Worm (Caenorhabditis elegans) whole organism, young adult: ENCODE results near the gene srh-277.

Experiments used
- F57C9.4 ChIP-seq: sonication (generic microtip); optimal IDR thresholded peaks from 2 replicates; lab custom pipeline; 2017; ENCODE audit warnings: mild to moderate bottlenecking, missing genetic modification characterization, missing compliant biosample characterization
- ama-1 ChIP-seq, 3 experiments: fragments of 150-350 bp in 1 of 3; sonication (generic microtip) in 2 of 3; optimal IDR thresholded peaks; 2 replicates each; lab custom pipeline; 2014 to 2018; ENCODE audit warnings: missing biosample characterization in 2 of 3, missing genetic modification characterization in 2 of 3, missing genetic modification reagents in 2 of 3
- hmg-1.2 ChIP-seq: fragments of 200-800 bp; sonication (Bioruptor generic); IDR thresholded peaks from 2 replicates; pipeline ENCODE4 v1.3.6; 2022; ENCODE audit warnings: missing genetic modification reagents, missing genetic modification characterization, missing compliant biosample characterization
- lag-1 ChIP-seq: fragments of 200-800 bp; sonication (Bioruptor generic); IDR thresholded peaks from 2 replicates; pipeline ENCODE4 v1.3.6; 2022; ENCODE audit warnings: missing genetic modification reagents, missing genetic modification characterization, missing compliant biosample characterization
- pha-4 ChIP-seq: fragments of 150-350 bp; sonication (generic microtip); optimal IDR thresholded peaks from 2 replicates; lab custom pipeline; 2014; ENCODE audit warnings: missing biosample characterization, missing genetic modification reagents, missing genetic modification characterization
- snpc-4 ChIP-seq, 5 experiments: fragments of 150-350 bp in 1 of 5; sonication (generic microtip) in 4 of 5; optimal IDR thresholded peaks; 2 replicates each; lab custom pipeline; 2014 to 2018; ENCODE audit warnings: missing genetic modification characterization in 5 of 5, missing biosample characterization in 3 of 5, antibody characterized with exemption in 2 of 5, mild to moderate bottlenecking in 2 of 5, missing compliant biosample characterization in 2 of 5, missing genotype in 2 of 5, moderate library complexity in 2 of 5, missing genetic modification reagents in 1 of 5

DNA sequence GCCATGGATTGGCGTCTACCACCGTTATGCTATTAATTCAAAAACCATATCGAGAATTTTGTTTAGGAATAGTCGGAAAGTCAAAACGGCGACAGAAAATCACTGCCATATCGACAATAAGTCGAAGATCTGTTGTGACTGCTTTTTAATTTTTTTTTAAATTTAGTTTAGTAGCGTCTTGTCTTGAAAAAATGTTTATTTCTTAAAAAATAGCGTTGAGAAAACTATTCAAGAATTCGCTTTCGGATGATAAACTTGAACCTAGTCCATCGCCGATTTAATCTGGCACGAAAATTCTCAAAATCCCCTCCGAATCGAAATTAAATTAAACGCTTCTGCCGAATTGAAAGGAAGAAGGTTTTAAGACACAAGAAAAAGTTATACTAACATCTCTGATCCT lies 9.1 kb downstream of the srh-277 start, which contains the start of gene srh-279:
- TF ChIP-seq F57C9.4 (tag; lab: Kevin White, UChicago), result no peak
- no peak for TF ChIP-seq lag-1 (GFP tag; lab: Robert Waterston, UW)
- TF ChIP-seq ama-1 (optimal IDR thresholded peaks at IDR 0.05; lab: Kevin White, UChicago), result no peak
- no peak for TF ChIP-seq ama-1 (GFP tag; optimal IDR thresholded peaks at IDR 0.05; lab: Kevin White, UChicago)
- TF ChIP-seq snpc-4 (GFP tag; optimal IDR thresholded peaks at IDR 0.05; lab: Kevin White, UChicago), result no peak
- no peak for TF ChIP-seq snpc-4 (tag; optimal IDR thresholded peaks at IDR 0.05; lab: Kevin White, UChicago)
- no peak for TF ChIP-seq hmg-1.2 (GFP tag; lab: Robert Waterston, UW)
- no peak for TF ChIP-seq pha-4 (tag; lab: Kevin White, UChicago)
